In the genomic region with DNA sequence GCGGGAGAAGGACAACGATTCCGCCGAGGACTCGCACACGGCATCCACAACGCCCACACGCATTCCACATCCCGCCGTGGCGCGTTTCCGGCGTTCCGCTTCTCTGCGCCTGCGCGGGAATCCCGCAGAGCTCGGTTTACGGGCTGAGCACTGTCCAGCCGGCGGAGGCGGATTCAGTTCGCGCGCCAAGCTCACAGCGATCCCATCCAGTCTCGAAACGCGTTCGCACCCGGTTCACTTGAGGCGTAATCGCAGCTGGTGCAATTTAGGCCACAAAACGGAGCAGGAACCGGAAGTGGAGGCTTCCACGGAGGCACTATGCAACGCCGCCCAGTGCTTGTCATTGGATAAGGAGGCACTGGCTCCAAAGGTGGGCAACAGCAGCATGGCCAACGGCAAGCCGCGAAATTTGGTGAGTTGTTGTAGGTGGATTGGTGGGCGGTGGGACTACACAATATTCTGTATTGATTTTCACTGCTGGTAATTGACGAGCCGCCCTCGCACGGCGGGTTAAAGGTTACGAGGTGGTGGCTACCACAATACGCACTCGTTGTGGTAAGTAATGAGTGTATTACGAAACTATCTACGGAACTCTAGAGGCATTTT, we compare ENCODE assay signal across 4 fruit fly cellular contexts.
TF ChIP-seq lines count a peak whose summit lies in the region.

No protein-coding gene starts in this region.

- TF ChIP-seq CTCF in whole organism, embryonic (GFP tag; optimal IDR thresholded peaks at IDR 0.05; lab: Kevin White, UChicago) = no peak

TF ChIP-seq in whole organism, adult, 20 proteins besides CTCF, POLR2A, EP300 and RAD21:
- TF ChIP-seq tj (GFP tag; optimal IDR thresholded peaks at IDR 0.05; lab: Kevin White, UChicago) (no peak), cic (GFP tag; optimal IDR thresholded peaks at IDR 0.05; lab: Kevin White, UChicago) (peak; percentile 13), Hr96 (GFP tag; optimal IDR thresholded peaks at IDR 0.05; lab: Kevin White, UChicago) (no peak)
TF ChIP-seq in whole organism, adult: peak in this region for 1.

TF ChIP-seq in whole organism, embryonic, 481 proteins besides CTCF, POLR2A, EP300 and RAD21 (continues in another document):
- TF ChIP-seq vnd (GFP tag; IDR thresholded peaks at IDR 0.05; lab: Robert Waterston, UW; ENCODE audit: partially characterized antibody) (no peak), Hr78 (GFP tag; optimal IDR thresholded peaks at IDR 0.05; lab: Kevin White, UChicago) (peak in 1 of 2 experiments; percentile 8), chinmo (GFP tag; IDR thresholded peaks at IDR 0.05; lab: Robert Waterston, UW; ENCODE audit: partially characterized antibody) (0 out of 4 replicates have a peak, but pooled peaks have one; percentile 55), Drgx (GFP tag; IDR thresholded peaks at IDR 0.05; lab: Robert Waterston, UW) (no peak; the same call in 1 of the 2 replicates), Xrp1 (GFP tag; IDR thresholded peaks at IDR 0.05; lab: Robert Waterston, UW) (no peak), CG43689 (GFP tag; IDR thresholded peaks at IDR 0.05; lab: Robert Waterston, UW) (no peak), CG6689 (GFP tag; IDR thresholded peaks at IDR 0.05; lab: Robert Waterston, UW) (0 out of 2 replicates have a peak, but pooled peaks have one; percentile 23), GATAe (GFP tag; conservative IDR thresholded peaks at IDR 0.05; lab: Robert Waterston, UW) (no peak), CG12391 (tag; optimal IDR thresholded peaks at IDR 0.05; lab: Kevin White, UChicago) (no peak), Sry-β (GFP tag; optimal IDR thresholded peaks at IDR 0.05; lab: Kevin White, UChicago) (no peak), ewg (GFP tag; optimal IDR thresholded peaks at IDR 0.05; lab: Kevin White, UChicago) (peak; percentile 96), CG7357 (GFP tag; IDR thresholded peaks at IDR 0.05; lab: Robert Waterston, UW) (no peak), Usf (GFP tag; optimal IDR thresholded peaks at IDR 0.05; lab: Kevin White, UChicago) (no peak), CG9437 (GFP tag; optimal IDR thresholded peaks at IDR 0.05; lab: Kevin White, UChicago) (no peak), CG8478 (optimal IDR thresholded peaks at IDR 0.05; lab: Kevin White, UChicago) (peak; percentile 55), CG1233 (GFP tag; optimal IDR thresholded peaks at IDR 0.05; lab: Kevin White, UChicago) (no peak), CG7372 (GFP tag; IDR thresholded peaks at IDR 0.05; lab: Robert Waterston, UW) (no peak), Asciz (GFP tag; optimal IDR thresholded peaks at IDR 0.05; lab: Kevin White, UChicago) (no peak), gro (GFP tag; optimal IDR thresholded peaks at IDR 0.05; lab: Kevin White, UChicago) (no peak), CG31365 (tag; optimal IDR thresholded peaks at IDR 0.05; lab: Kevin White, UChicago) (no peak), CG11696 (GFP tag; IDR thresholded peaks at IDR 0.05; lab: Robert Waterston, UW) (no peak), CG14667 (GFP tag; IDR thresholded peaks at IDR 0.05; lab: Robert Waterston, UW) (no peak), E2f1 (GFP tag; IDR thresholded peaks at IDR 0.05; lab: Robert Waterston, UW) (0 out of 2 replicates have a peak, but pooled peaks have one; percentile 21), stwl (tag; optimal IDR thresholded peaks at IDR 0.05; lab: Kevin White, UChicago) (no peak), Eip74EF (GFP tag; optimal IDR thresholded peaks at IDR 0.05; lab: Kevin White, UChicago) (no peak), CG6654 (GFP tag; optimal IDR thresholded peaks at IDR 0.05; lab: Kevin White, UChicago) (no peak)

TF ChIP-seq in whole organism, pupa, 21 proteins besides CTCF, POLR2A, EP300 and RAD21:
- TF ChIP-seq CG32121 (GFP tag; IDR thresholded peaks at IDR 0.05; lab: Robert Waterston, UW) (0 out of 2 replicates have a peak, but pooled peaks have one; percentile 9), CG14655 (GFP tag; optimal IDR thresholded peaks at IDR 0.05; lab: Kevin White, UChicago) (no peak)

TF ChIP-seq in whole organism, wandering third instar larva, 38 proteins besides CTCF, POLR2A, EP300 and RAD21:
- no peak for TF ChIP-seq tai (GFP tag; optimal IDR thresholded peaks at IDR 0.05; lab: Kevin White, UChicago)
- peak; percentile 35 for TF ChIP-seq Dif (GFP tag; optimal IDR thresholded peaks at IDR 0.05; lab: Kevin White, UChicago; ENCODE audit: partially characterized antibody)
